Fruit fly (Drosophila melanogaster) whole organism, wandering third instar larva: ENCODE data around the gene CG31804.
A peak's percentile ranks its signal among the peaks of the same experiment; 100 is the strongest.

Experiments used
- CG32264 ChIP-seq: fragments of 200-800 bp; sonication (Bioruptor generic); optimal IDR thresholded peaks from 2 replicates; lab custom pipeline; 2016; ENCODE audit warnings: missing biosample characterization, missing genetic modification characterization
- HLH106 ChIP-seq: fragments of 200-800 bp; optimal IDR thresholded peaks from 3 replicates; lab custom pipeline; 2019; ENCODE audit warnings: missing biosample characterization, mild to moderate bottlenecking, missing genetic modification characterization, moderate library complexity
- Hr83 ChIP-seq: fragments of 200-300 bp; sonication (Bioruptor generic); optimal IDR thresholded peaks from 2 replicates; lab custom pipeline; 2016; ENCODE audit warnings: missing biosample characterization, mild to moderate bottlenecking, missing genetic modification characterization, moderate library complexity; ENCODE audit not compliant: poor library complexity, severe bottlenecking
- Mio ChIP-seq: sonication (Bioruptor generic); optimal IDR thresholded peaks from 2 replicates; lab custom pipeline; 2016; ENCODE audit warnings: missing biosample characterization, missing genetic modification characterization
- Myc ChIP-seq: fragments of >200 bp; optimal IDR thresholded peaks from 2 replicates; lab custom pipeline; 2017
- OdsH ChIP-seq: fragments of 200-800 bp; sonication (Bioruptor generic); optimal IDR thresholded peaks from 2 replicates; lab custom pipeline; 2016; ENCODE audit warnings: missing biosample characterization, mild to moderate bottlenecking, missing genetic modification characterization
- Rel ChIP-seq, 2 experiments: fragments of 200-800 bp; sonication (Bioruptor generic) in 1 of 2; optimal IDR thresholded peaks; 2 replicates in 1 of 2; 3 replicates in 1 of 2; lab custom pipeline; 2016 to 2019; ENCODE audit warnings: mild to moderate bottlenecking in 2 of 2, missing biosample characterization in 2 of 2, missing genetic modification characterization in 2 of 2, moderate library complexity in 1 of 2
- Vsx2 ChIP-seq: fragments of 200-300, 225-300 bp; sonication (Bioruptor generic); optimal IDR thresholded peaks from 2 replicates; lab custom pipeline; 2018; ENCODE audit warnings: missing biosample characterization, missing genetic modification characterization; ENCODE audit not compliant: partially characterized antibody
- br ChIP-seq: fragments of 200-800 bp; sonication (Bioruptor generic); optimal IDR thresholded peaks from 2 replicates; lab custom pipeline; 2016; ENCODE audit warnings: missing biosample characterization, missing genetic modification characterization
- brk ChIP-seq: fragments of 200-800 bp; sonication (Bioruptor generic); optimal IDR thresholded peaks from 2 replicates; lab custom pipeline; 2016; ENCODE audit warnings: missing biosample characterization, mild to moderate bottlenecking, missing genetic modification characterization
- dmrt93B ChIP-seq: fragments of 200-800 bp; sonication (Bioruptor generic); optimal IDR thresholded peaks from 2 replicates; lab custom pipeline; 2018; ENCODE audit warnings: missing biosample characterization, mild to moderate bottlenecking, missing genetic modification characterization
- dsf ChIP-seq: sonication (Bioruptor generic); optimal IDR thresholded peaks from 2 replicates; lab custom pipeline; 2016; ENCODE audit warnings: missing biosample characterization, missing genetic modification characterization, borderline replicate concordance
- ey ChIP-seq: fragments of 200-800 bp; sonication (Bioruptor generic); optimal IDR thresholded peaks from 2 replicates; lab custom pipeline; 2016; ENCODE audit warnings: missing biosample characterization, missing genetic modification characterization
- foxo ChIP-seq, 2 experiments: fragments of 200-800 bp; sonication (Bioruptor generic); optimal IDR thresholded peaks; 2 replicates in 1 of 2; 3 replicates in 1 of 2; lab custom pipeline; 2016 to 2017; ENCODE audit warnings: missing biosample characterization in 2 of 2, missing genetic modification characterization in 2 of 2
- fru ChIP-seq: fragments of 200-800 bp; sonication (Bioruptor generic); optimal IDR thresholded peaks from 3 replicates; lab custom pipeline; 2016; ENCODE audit warnings: missing biosample characterization, mild to moderate bottlenecking, missing genetic modification characterization
- h ChIP-seq: fragments of 200-800 bp; sonication (Bioruptor generic); optimal IDR thresholded peaks from 3 replicates; lab custom pipeline; 2016; ENCODE audit warnings: missing biosample characterization, mild to moderate bottlenecking, missing genetic modification characterization
- jim ChIP-seq: fragments of 175-275, 200-325 bp; sonication (Bioruptor generic); optimal IDR thresholded peaks from 2 replicates; lab custom pipeline; 2016; ENCODE audit warnings: missing biosample characterization, mild to moderate bottlenecking, missing genetic modification characterization
- pan ChIP-seq: fragments of >200 bp; optimal IDR thresholded peaks from 2 replicates; lab custom pipeline; 2017
- psq ChIP-seq: fragments of 200-800 bp; sonication (Bioruptor generic); optimal IDR thresholded peaks from 3 replicates; lab custom pipeline; 2017; ENCODE audit warnings: missing biosample characterization, mild to moderate bottlenecking, missing genetic modification characterization, moderate library complexity
- rgr ChIP-seq: fragments of 200-800 bp; sonication (Bioruptor generic); optimal IDR thresholded peaks from 3 replicates; lab custom pipeline; 2016; ENCODE audit warnings: missing biosample characterization, mild to moderate bottlenecking, missing genetic modification characterization
- sv ChIP-seq: fragments of 200-800 bp; sonication (Bioruptor generic); optimal IDR thresholded peaks from 3 replicates; lab custom pipeline; 2016; ENCODE audit warnings: missing biosample characterization, missing genetic modification characterization
- usp ChIP-seq: fragments of >200 bp; optimal IDR thresholded peaks from 2 replicates; lab custom pipeline; 2017; ENCODE audit warnings: missing biosample characterization, missing genetic modification characterization

CG31804 gene

dm6 chr2L:17410358-17410757 lies 47.1 kb downstream of the CG31804 start, which contains the start of the genes Polr2J and CG15141 (continued):
- TF ChIP-seq rgr (GFP tag; lab: Kevin White, UChicago) (peak; percentile 84), pan (lab: Kevin White, UChicago) (no peak), dsf (peak; percentile 66)

DNA sequence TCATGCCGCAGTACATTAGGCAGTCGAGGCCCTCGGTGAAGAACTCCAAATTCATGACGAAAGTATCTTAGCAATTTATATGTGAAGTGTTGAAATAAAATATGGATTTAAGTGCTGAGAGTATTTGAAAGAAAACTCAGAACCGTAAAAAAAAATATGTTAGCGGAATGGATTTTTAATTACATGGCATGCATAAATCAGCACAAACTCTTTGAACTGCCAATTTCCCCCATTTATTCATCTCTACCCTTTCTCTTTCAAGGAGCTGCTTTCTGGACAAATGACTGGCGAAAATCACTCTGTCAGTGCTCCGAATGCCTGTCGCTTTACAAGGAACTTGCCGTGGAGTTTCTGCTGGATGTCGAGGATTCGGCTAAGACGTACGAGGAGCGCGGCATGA lies 49.2 kb downstream of the CG31804 start, which contains the start of gene Rsph9:
TSS of gene Rsph9 (minus strand) at position 101 of the 400 bp plus-strand sequence.
- TF ChIP-seq dmrt93B (GFP tag; lab: Kevin White, UChicago) (no peak), fru (GFP tag; lab: Kevin White, UChicago) (no peak), psq (GFP tag; lab: Kevin White, UChicago) (no peak), h (GFP tag; lab: Kevin White, UChicago) (no peak), OdsH (GFP tag; lab: Kevin White, UChicago) (no peak), ey (no peak), sv (GFP tag; lab: Kevin White, UChicago) (no peak), Mio (GFP tag; lab: Kevin White, UChicago) (no peak), Rel (GFP tag; optimal IDR thresholded peaks at IDR 0.05; lab: Kevin White, UChicago) (no peak), Rel (tag; optimal IDR thresholded peaks at IDR 0.05; lab: Kevin White, UChicago) (no peak), jim (GFP tag; lab: Kevin White, UChicago) (no peak), dsf (no peak), Hr83 (GFP tag; lab: Kevin White, UChicago) (no peak), HLH106 (tag; lab: Kevin White, UChicago) (no peak), Myc (lab: Kevin White, UChicago) (no peak), brk (GFP tag; lab: Kevin White, UChicago) (no peak), foxo (GFP tag; optimal IDR thresholded peaks at IDR 0.05; lab: Kevin White, UChicago) (no peak), CG32264 (GFP tag; lab: Kevin White, UChicago) (no peak), Vsx2 (GFP tag; lab: Kevin White, UChicago) (no peak), usp (no peak), br (no peak)
- TF ChIP-seq, all 38 proteins: peak for 0
